Worm (Caenorhabditis elegans) whole organism, L2 larva: Measurements from ENCODE around the gene F35G2.3.
A peak's percentile ranks its signal among the peaks of the same experiment; 100 is the strongest.

ENCODE experiments used
- C34F6.9 ChIP-seq: fragments of 150-350 bp; optimal IDR thresholded peaks from 2 replicates; lab custom pipeline; 2014; ENCODE audit warnings: missing biosample characterization, missing genetic modification characterization
- Y55F3AM.14 ChIP-seq: fragments of 200-800 bp; sonication (Bioruptor generic); optimal IDR thresholded peaks from 2 replicates; lab custom pipeline; 2018; ENCODE audit warnings: mild to moderate bottlenecking, missing genetic modification characterization, missing compliant biosample characterization
- aly-2 ChIP-seq: fragments of 150-350 bp; optimal IDR thresholded peaks from 2 replicates; lab custom pipeline; 2014; ENCODE audit warnings: missing biosample characterization, missing genetic modification characterization
- ama-1 ChIP-seq: fragments of 150-350 bp; optimal IDR thresholded peaks from 2 replicates; lab custom pipeline; 2018; ENCODE audit warnings: inconsistent platforms
- ceh-16 ChIP-seq: fragments of 150-350 bp; optimal IDR thresholded peaks from 2 replicates; lab custom pipeline; 2014; ENCODE audit warnings: missing biosample characterization, missing genetic modification characterization
- ceh-82 ChIP-seq: fragments of 150-350 bp; optimal IDR thresholded peaks from 2 replicates; lab custom pipeline; 2014; ENCODE audit warnings: missing biosample characterization, missing genetic modification characterization
- crh-2 ChIP-seq: sonication (generic microtip); optimal IDR thresholded peaks from 2 replicates; lab custom pipeline; 2017; ENCODE audit warnings: missing biosample characterization, missing genetic modification characterization
- dmd-4 ChIP-seq: sonication (generic microtip); optimal IDR thresholded peaks from 2 replicates; lab custom pipeline; 2017; ENCODE audit warnings: missing biosample characterization, missing genetic modification characterization
- egl-27 ChIP-seq: sonication (generic microtip); optimal IDR thresholded peaks from 3 replicates; lab custom pipeline; 2017; ENCODE audit warnings: missing biosample characterization, missing genetic modification reagents, missing genetic modification characterization
- elt-1 ChIP-seq: fragments of 150-350 bp; optimal IDR thresholded peaks from 2 replicates; lab custom pipeline; 2014; ENCODE audit warnings: missing biosample characterization, missing genetic modification characterization
- elt-3 ChIP-seq: sonication (generic microtip); optimal IDR thresholded peaks from 2 replicates; lab custom pipeline; 2017; ENCODE audit warnings: missing biosample characterization, missing genetic modification characterization
- gmeb-1 ChIP-seq: fragments of 150-350 bp; optimal IDR thresholded peaks from 2 replicates; lab custom pipeline; 2014; ENCODE audit warnings: missing biosample characterization, missing genetic modification characterization
- lin-11 ChIP-seq: fragments of 150-350 bp; sonication (generic microtip); optimal IDR thresholded peaks from 2 replicates; lab custom pipeline; 2014; ENCODE audit warnings: missing biosample characterization, missing genetic modification characterization, inconsistent platforms, mixed read lengths
- lin-13 ChIP-seq: fragments of 150-350 bp; optimal IDR thresholded peaks from 2 replicates; lab custom pipeline; 2014; ENCODE audit warnings: missing biosample characterization, missing genetic modification reagents, missing genetic modification characterization
- lin-39 ChIP-seq: fragments of 150-350 bp; optimal IDR thresholded peaks from 2 replicates; lab custom pipeline; 2014; ENCODE audit warnings: missing biosample characterization, missing genetic modification reagents, missing genetic modification characterization
- lsy-2 ChIP-seq, 2 experiments: fragments of 150-350 bp in 1 of 2; sonication (generic microtip) in 1 of 2; optimal IDR thresholded peaks; 2 replicates each; lab custom pipeline; 2014 to 2017; ENCODE audit warnings: missing biosample characterization in 2 of 2, missing genetic modification characterization in 2 of 2
- mbf-1 ChIP-seq: sonication (generic microtip); optimal IDR thresholded peaks from 2 replicates; lab custom pipeline; 2017; ENCODE audit warnings: missing biosample characterization, missing genetic modification characterization
- mdl-1 ChIP-seq, 2 experiments: fragments of 150-350 bp in 1 of 2; sonication (generic microtip) in 1 of 2; optimal IDR thresholded peaks; 2 replicates each; lab custom pipeline; 2017; ENCODE audit warnings: missing biosample characterization in 2 of 2, missing genetic modification characterization in 2 of 2
- nhr-129 ChIP-seq: fragments of 150-350 bp; optimal IDR thresholded peaks from 2 replicates; lab custom pipeline; 2014; ENCODE audit warnings: missing biosample characterization, missing genetic modification characterization
- nhr-21 ChIP-seq: fragments of 150-350 bp; optimal IDR thresholded peaks from 2 replicates; lab custom pipeline; 2014; ENCODE audit warnings: missing biosample characterization, missing genetic modification characterization
- nhr-23 ChIP-seq: fragments of 150-350 bp; optimal IDR thresholded peaks from 2 replicates; lab custom pipeline; 2014; ENCODE audit warnings: missing biosample characterization, missing genetic modification reagents, missing genetic modification characterization
- nhr-237 ChIP-seq: fragments of 150-350 bp; optimal IDR thresholded peaks from 2 replicates; lab custom pipeline; 2014; ENCODE audit warnings: missing biosample characterization, missing genetic modification characterization
- peb-1 ChIP-seq: fragments of 150-350 bp; optimal IDR thresholded peaks from 2 replicates; lab custom pipeline; 2014; ENCODE audit warnings: missing biosample characterization, missing genetic modification characterization
- sem-4 ChIP-seq: fragments of 150-350 bp; optimal IDR thresholded peaks from 2 replicates; lab custom pipeline; 2014; ENCODE audit warnings: missing biosample characterization, missing genetic modification reagents, missing genetic modification characterization
- sma-3 ChIP-seq: sonication (generic microtip); optimal IDR thresholded peaks from 2 replicates; lab custom pipeline; 2016; ENCODE audit warnings: missing genetic modification reagents, missing genetic modification characterization, missing compliant biosample characterization
- unc-62 ChIP-seq: fragments of 150-350 bp; optimal IDR thresholded peaks from 2 replicates; lab custom pipeline; 2014; ENCODE audit warnings: missing biosample characterization, missing genetic modification reagents, missing genetic modification characterization
- zag-1 ChIP-seq: fragments of 150-350 bp; optimal IDR thresholded peaks from 2 replicates; lab custom pipeline; 2014; ENCODE audit warnings: missing biosample characterization, missing genetic modification characterization
- ztf-1 ChIP-seq: fragments of 200-800 bp; sonication (Bioruptor generic); conservative IDR thresholded peaks from 2 replicates; pipeline ENCODE4 v1.3.6; 2022; ENCODE audit warnings: missing genetic modification characterization, missing compliant biosample characterization
- ztf-4 ChIP-seq: fragments of 150-350 bp; optimal IDR thresholded peaks from 2 replicates; lab custom pipeline; 2014; ENCODE audit warnings: missing biosample characterization, missing genetic modification characterization

F35G2.3 gene

DNA sequence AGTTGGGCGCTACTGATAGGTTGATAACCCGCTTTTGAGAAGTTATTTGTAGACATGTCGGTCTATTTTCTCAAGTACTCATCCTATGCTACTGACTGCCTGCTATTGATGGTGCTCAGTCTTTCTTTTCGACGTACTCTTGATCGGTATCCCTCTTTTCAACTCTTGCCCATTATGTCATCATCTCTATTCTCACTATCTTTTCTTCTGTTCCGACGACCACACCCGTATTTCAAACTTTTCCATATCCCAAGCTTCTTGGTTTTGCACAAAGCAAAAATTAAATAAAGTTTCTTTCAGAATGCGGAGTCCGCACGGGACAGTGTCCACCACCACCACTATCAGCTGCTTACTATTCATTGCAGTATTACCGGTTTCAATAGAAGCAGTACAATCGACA is 6.5 kb upstream of the F35G2.3 start, which contains the start of gene F35G2.1:
Gene F35G2.1 (plus strand): TSS at position 301 of the 400 bp plus-strand sequence.
- TF ChIP-seq elt-1 (tag; lab: Kevin White, UChicago) (no peak), crh-2 (tag; lab: Kevin White, UChicago) (no peak), mbf-1 (no peak), elt-3 (tag; lab: Kevin White, UChicago) (no peak), zag-1 (no peak), nhr-23 (no peak), ceh-16 (tag; lab: Kevin White, UChicago) (no peak)

- TF ChIP-seq zag-1: no peak
- no peak for TF ChIP-seq lin-11
- TF ChIP-seq nhr-129 (tag; lab: Kevin White, UChicago): peak; percentile 43
- no peak for TF ChIP-seq gmeb-1 (tag; lab: Kevin White, UChicago)
- no peak for TF ChIP-seq Y55F3AM.14 (GFP tag; lab: Kevin White, UChicago)
- TF ChIP-seq ceh-82 (tag; lab: Kevin White, UChicago): no peak
Observed at ce11 chrIV:12203968-12204367, 5.5 kb upstream of the F35G2.3 start.

ce11 chrIV:12207454-12207853 is 2.0 kb upstream of the F35G2.3 start:
- TF ChIP-seq lsy-2 (tag; optimal IDR thresholded peaks at IDR 0.05; lab: Kevin White, UChicago): no peak
- TF ChIP-seq ztf-4 (tag; lab: Kevin White, UChicago): no peak
- no peak for TF ChIP-seq nhr-21 (tag; lab: Kevin White, UChicago)
- no peak for TF ChIP-seq unc-62
- TF ChIP-seq ztf-1 (GFP tag; lab: Robert Waterston, UW): no peak
- TF ChIP-seq, all 48 proteins: peak for 0

ce11 chrIV:12207873-12208272 is 1.6 kb upstream of the F35G2.3 start:
- TF ChIP-seq ama-1 (lab: Kevin White, UChicago): peak; percentile 51
- no peak for TF ChIP-seq ztf-4 (tag; lab: Kevin White, UChicago)
- TF ChIP-seq nhr-129 (tag; lab: Kevin White, UChicago): peak; percentile 47

ce11 chrIV:12211292-12211691 is 1.9 kb downstream of the F35G2.3 start:
- TF ChIP-seq lin-11 (no peak), elt-3 (tag; lab: Kevin White, UChicago) (no peak), dmd-4 (tag; lab: Kevin White, UChicago) (no peak), ama-1 (lab: Kevin White, UChicago) (no peak)

DNA sequence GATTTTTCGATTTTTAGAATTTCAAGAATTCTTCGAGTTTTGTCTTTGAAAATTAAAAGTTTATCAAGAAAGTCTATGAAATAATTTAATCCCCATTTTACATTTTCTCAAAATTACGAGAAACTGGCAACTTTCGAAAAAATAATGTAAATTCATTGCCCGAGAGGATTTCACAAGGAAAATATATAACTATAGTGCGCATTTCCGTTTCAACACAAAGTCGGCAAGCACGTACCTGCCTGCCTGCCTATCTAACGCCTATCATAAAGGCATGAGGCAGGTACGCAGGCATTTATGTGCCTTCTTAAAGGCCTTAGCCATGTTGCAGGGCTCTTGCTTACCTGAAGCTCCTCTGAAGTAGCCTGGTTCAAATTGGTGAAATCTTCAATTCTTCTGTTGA is 3.4 kb downstream of the F35G2.3 start:
- no peak for TF ChIP-seq egl-27 (tag; lab: Kevin White, UChicago)
- no peak for TF ChIP-seq lin-39
- no peak for TF ChIP-seq lin-13 (GFP tag; lab: Kevin White, UChicago)
- no peak for TF ChIP-seq zag-1
- TF ChIP-seq ceh-16 (tag; lab: Kevin White, UChicago): no peak
- no peak for TF ChIP-seq sem-4 (tag; lab: Kevin White, UChicago)
- TF ChIP-seq elt-3 (tag; lab: Kevin White, UChicago): no peak
- TF ChIP-seq aly-2: no peak
- no peak for TF ChIP-seq mdl-1 (tag; optimal IDR thresholded peaks at IDR 0.05; lab: Kevin White, UChicago)
- TF ChIP-seq elt-1 (tag; lab: Kevin White, UChicago): no peak
- no peak for TF ChIP-seq C34F6.9 (tag; lab: Kevin White, UChicago)
- no peak for TF ChIP-seq nhr-237
- TF ChIP-seq sma-3: no peak
- TF ChIP-seq lin-11: no peak

DNA sequence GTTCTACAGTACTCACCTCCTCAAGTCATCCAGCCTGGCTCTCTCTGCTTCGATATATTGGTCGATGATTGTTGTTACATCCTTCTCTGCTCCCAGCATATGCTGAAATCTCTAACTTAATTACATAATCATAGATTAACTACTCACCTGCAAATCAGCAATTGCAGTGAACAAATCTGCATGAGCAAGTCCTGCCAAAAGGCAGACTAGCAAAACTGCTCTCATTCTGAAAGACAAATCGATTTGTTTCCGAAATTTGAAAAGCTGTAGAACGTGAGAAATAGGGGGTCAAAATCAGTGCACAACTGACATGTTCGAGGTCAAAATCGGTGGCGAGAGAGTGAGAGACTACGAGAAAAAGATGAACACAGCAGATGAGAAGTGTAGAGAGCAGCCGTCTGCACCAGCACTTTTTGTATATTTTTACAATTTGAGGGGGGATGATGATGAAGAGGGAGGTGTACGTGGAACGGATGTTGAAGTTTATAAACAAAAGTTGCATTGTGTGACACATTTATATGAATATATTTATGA is 6.4 kb downstream of the F35G2.3 start, which contains the start of gene phy-2:
Gene phy-2 (minus strand): TSS at position 226 of the 534 bp plus-strand sequence.
- TF ChIP-seq nhr-129 (tag; lab: Kevin White, UChicago) (peak; percentile 22), peb-1 (tag; lab: Kevin White, UChicago) (no peak)

- TF ChIP-seq ama-1 (lab: Kevin White, UChicago) (peak; percentile 22), C34F6.9 (tag; lab: Kevin White, UChicago) (no peak), nhr-129 (tag; lab: Kevin White, UChicago) (peak; percentile 43)
- TF ChIP-seq, all 48 proteins: peak for 2
Observed at ce11 chrIV:12217142-12217541, 7.7 kb downstream of the F35G2.3 start.
